Worm (Caenorhabditis elegans) whole organism, mixed stage, embryonic: Measurements from ENCODE around the gene lrr-1.

ENCODE experiments used
- elt-3 ChIP-seq: fragments of 150-350 bp; optimal IDR thresholded peaks from 2 replicates; lab custom pipeline; 2014; ENCODE audit warnings: missing biosample characterization, missing genetic modification characterization
- mab-5 ChIP-seq: fragments of 150-350 bp; optimal IDR thresholded peaks from 2 replicates; lab custom pipeline; 2014; ENCODE audit warnings: missing biosample characterization, missing genetic modification characterization
- mep-1 ChIP-seq: fragments of 150-350 bp; optimal IDR thresholded peaks from 2 replicates; lab custom pipeline; 2017; ENCODE audit warnings: missing biosample characterization, missing genetic modification reagents, missing genetic modification characterization, inconsistent platforms
- nhr-28 ChIP-seq: fragments of 150-350 bp; optimal IDR thresholded peaks from 2 replicates; lab custom pipeline; 2014; ENCODE audit warnings: missing biosample characterization, missing genetic modification characterization
- pha-4 ChIP-seq: fragments of 150-350 bp; optimal IDR thresholded peaks from 2 replicates; lab custom pipeline; 2018; ENCODE audit warnings: missing biosample characterization, missing genetic modification reagents, missing genetic modification characterization
- snpc-4 ChIP-seq: fragments of 150-350 bp; optimal IDR thresholded peaks from 2 replicates; lab custom pipeline; 2014; ENCODE audit warnings: missing biosample characterization, missing genetic modification characterization
- unc-39 ChIP-seq: fragments of 150-350 bp; optimal IDR thresholded peaks from 2 replicates; lab custom pipeline; 2014; ENCODE audit warnings: missing biosample characterization, missing genetic modification characterization
- ztf-11 ChIP-seq: fragments of 150-350 bp; optimal IDR thresholded peaks from 2 replicates; lab custom pipeline; 2014; ENCODE audit warnings: missing biosample characterization, missing genetic modification characterization

- TF ChIP-seq ztf-11 (tag; lab: Kevin White, UChicago) (no peak), unc-39 (tag; lab: Kevin White, UChicago) (no peak), mab-5 (tag; lab: Kevin White, UChicago) (no peak), nhr-28 (tag; lab: Kevin White, UChicago) (no peak), mep-1 (no peak), snpc-4 (no peak), pha-4 (tag; lab: Kevin White, UChicago) (no peak), elt-3 (tag; lab: Kevin White, UChicago) (no peak)
Observed at ce11 chrII:5014399-5014798, 21.8 kb downstream of the lrr-1 start, which contains the start of gene F59A6.2.
